Fruit fly (Drosophila melanogaster): Measurements from ENCODE around the gene CG43133.
A peak's percentile ranks its signal among the peaks of the same experiment; 100 is the strongest.

The CG43133 gene

dm6 chrX:18094747-18095352 lies 35.1 kb downstream of the CG43133 start:
- TF ChIP-seq CG9437 (GFP tag; optimal IDR thresholded peaks at IDR 0.05) (no peak), tll (GFP tag; optimal IDR thresholded peaks at IDR 0.05) (no peak), CG32532 (GFP tag; IDR thresholded peaks at IDR 0.05) (peak; percentile 60), dmrt11E (tag; optimal IDR thresholded peaks at IDR 0.05) (peak; percentile 16), PHDP (tag; optimal IDR thresholded peaks at IDR 0.05) (peak; percentile 53), CG31441 (GFP tag; IDR thresholded peaks at IDR 0.05) (0 out of 2 replicates have a peak, but pooled peaks have one; percentile 25), CG14014 (GFP tag; IDR thresholded peaks at IDR 0.05) (no peak), CG17359 (tag; optimal IDR thresholded peaks at IDR 0.05) (peak; percentile 54), CG4707 (GFP tag; optimal IDR thresholded peaks at IDR 0.05) (no peak), CG7556 (GFP tag; optimal IDR thresholded peaks at IDR 0.05) (peak; percentile 35), Dbx (GFP tag; IDR thresholded peaks at IDR 0.05) (peak; percentile 55; the same call in 1 of the 3 replicates), CG17328 (GFP tag; IDR thresholded peaks at IDR 0.05) (0 out of 2 replicates have a peak, but pooled peaks have one; percentile 36), Six4 (GFP tag; optimal IDR thresholded peaks at IDR 0.05) (no peak), CG30403 (GFP tag; optimal IDR thresholded peaks at IDR 0.05) (peak; percentile 41), Ssrp (tag; optimal IDR thresholded peaks at IDR 0.05) (peak; percentile 15), CG13123 (GFP tag; optimal IDR thresholded peaks at IDR 0.05) (no peak), CG12236 (GFP tag; optimal IDR thresholded peaks at IDR 0.05) (no peak), Poxn (GFP tag; IDR thresholded peaks at IDR 0.05) (0 out of 2 replicates have a peak, but pooled peaks have one; percentile 17), CG6683 (GFP tag; optimal IDR thresholded peaks at IDR 0.05) (peak; percentile 20), CG15269 (tag; optimal IDR thresholded peaks at IDR 0.05) (peak; percentile 74), maf-S (GFP tag; optimal IDR thresholded peaks at IDR 0.05) (no peak), Adf1 (GFP tag; IDR thresholded peaks at IDR 0.05) (no peak; the same call in 1 of the 2 replicates), CG9817 (tag; optimal IDR thresholded peaks at IDR 0.05) (peak; percentile 55), grau (tag; optimal IDR thresholded peaks at IDR 0.05) (peak; percentile 86), CG1024 (GFP tag; IDR thresholded peaks at IDR 0.05) (0 out of 2 replicates have a peak, but pooled peaks have one; percentile 6), CG11504 (tag; optimal IDR thresholded peaks at IDR 0.05) (peak; percentile 61), tio (GFP tag; optimal IDR thresholded peaks at IDR 0.05) (no peak), lmd (GFP tag; IDR thresholded peaks at IDR 0.05) (peak; percentile 59; the same call in 1 of the 2 replicates), lilli (GFP tag; optimal IDR thresholded peaks at IDR 0.05) (peak; percentile 42), Hmr (GFP tag; optimal IDR thresholded peaks at IDR 0.05) (peak; percentile 68), ewg (GFP tag; optimal IDR thresholded peaks at IDR 0.05) (no peak), ind (GFP tag; optimal IDR thresholded peaks at IDR 0.05) (peak; percentile 39), bsh (GFP tag; optimal IDR thresholded peaks at IDR 0.05) (peak; percentile 15 to 36), CG30020 (tag; optimal IDR thresholded peaks at IDR 0.05) (no peak), CG9932 (GFP tag; IDR thresholded peaks at IDR 0.05) (peak; percentile 45), hkb (optimal IDR thresholded peaks at IDR 0.05) (no peak), hkb (GFP tag; IDR thresholded peaks at IDR 0.05) (peak; percentile 43; the same call in 1 of the 2 replicates), ATbp (GFP tag; optimal IDR thresholded peaks at IDR 0.05) (no peak), D19A (tag; optimal IDR thresholded peaks at IDR 0.05) (peak; percentile 4), CG9727 (GFP tag; optimal IDR thresholded peaks at IDR 0.05) (peak; percentile 40), ems (GFP tag; optimal IDR thresholded peaks at IDR 0.05) (no peak), zf30C (GFP tag; optimal IDR thresholded peaks at IDR 0.05) (no peak), Rfx (GFP tag; IDR thresholded peaks at IDR 0.05) (peak; percentile 63), CG12391 (tag; optimal IDR thresholded peaks at IDR 0.05) (peak; percentile 43), fd96Cb (tag; optimal IDR thresholded peaks at IDR 0.05) (peak; percentile 25), Hr51 (GFP tag; optimal IDR thresholded peaks at IDR 0.05) (peak in 1 of 2 experiments; percentile 49), phol (tag; optimal IDR thresholded peaks at IDR 0.05) (peak; percentile 18), MESR4 (GFP tag; optimal IDR thresholded peaks at IDR 0.05) (no peak), al (GFP tag; IDR thresholded peaks at IDR 0.05) (peak; percentile 47)
